Fruit fly (Drosophila melanogaster) whole organism, embryonic: ENCODE measurements around the gene CG8372.
A peak's percentile ranks its signal among the peaks of the same experiment; 100 is the strongest.

Source experiments
- Asciz ChIP-seq: fragments of 200-800 bp; sonication (Bioruptor generic); optimal IDR thresholded peaks from 2 replicates; lab custom pipeline; 2017; ENCODE audit warnings: missing biosample characterization, mild to moderate bottlenecking, missing genetic modification characterization, missing genetic modification reagents
- CG12219 ChIP-seq: fragments of 200-800 bp; sonication (Bioruptor generic); optimal IDR thresholded peaks from 3 replicates; lab custom pipeline; 2018; ENCODE audit warnings: missing biosample characterization, mild to moderate bottlenecking, missing genetic modification characterization
- CG12236 ChIP-seq: fragments of 200-800 bp; sonication (Bioruptor generic); optimal IDR thresholded peaks from 2 replicates; lab custom pipeline; 2016; ENCODE audit warnings: missing biosample characterization, missing genetic modification characterization
- CG12299 ChIP-seq: fragments of 200-800 bp; sonication (Bioruptor generic); optimal IDR thresholded peaks from 2 replicates; lab custom pipeline; 2018; ENCODE audit warnings: missing biosample characterization, mild to moderate bottlenecking, missing genetic modification characterization
- CG12659 ChIP-seq: fragments of 200-800 bp; sonication (Bioruptor generic); optimal IDR thresholded peaks from 3 replicates; lab custom pipeline; 2017; ENCODE audit warnings: mild to moderate bottlenecking, missing biosample characterization, missing genetic modification reagents, missing genetic modification characterization
- CG12744 ChIP-seq: fragments of 200-800 bp; sonication (Bioruptor generic); optimal IDR thresholded peaks from 2 replicates; lab custom pipeline; 2016; ENCODE audit warnings: missing biosample characterization, missing genetic modification characterization
- CG13894 ChIP-seq: fragments of 200-800 bp; sonication (Bioruptor generic); optimal IDR thresholded peaks from 3 replicates; lab custom pipeline; 2018; ENCODE audit warnings: missing biosample characterization, mild to moderate bottlenecking, missing genetic modification characterization, moderate library complexity
- CG15011 ChIP-seq: fragments of 200-800 bp; sonication (Bioruptor generic); optimal IDR thresholded peaks from 3 replicates; lab custom pipeline; 2018; ENCODE audit warnings: missing biosample characterization, mild to moderate bottlenecking, missing genetic modification characterization
- CG17612 ChIP-seq: fragments of 200-800 bp; sonication (Bioruptor generic); IDR thresholded peaks from 2 replicates; pipeline ENCODE4 v1.3.6; 2022; ENCODE audit warnings: missing biosample characterization, missing genetic modification characterization
- CG33213 ChIP-seq: fragments of 200-800 bp; sonication (Bioruptor generic); optimal IDR thresholded peaks from 3 replicates; lab custom pipeline; 2016; ENCODE audit warnings: missing biosample characterization, missing genetic modification characterization
- CG4820 ChIP-seq: fragments of 200-800 bp; sonication (Bioruptor generic); optimal IDR thresholded peaks from 3 replicates; lab custom pipeline; 2016; ENCODE audit warnings: missing biosample characterization, missing genetic modification characterization
- CG6254 ChIP-seq: fragments of 200-800 bp; sonication (Bioruptor generic); optimal IDR thresholded peaks from 3 replicates; lab custom pipeline; 2017; ENCODE audit warnings: mild to moderate bottlenecking, missing biosample characterization, missing genetic modification reagents, missing genetic modification characterization
- CG7271 ChIP-seq: fragments of 200-800 bp; sonication (Bioruptor generic); optimal IDR thresholded peaks from 2 replicates; lab custom pipeline; 2018; ENCODE audit warnings: missing biosample characterization, mild to moderate bottlenecking, missing genetic modification characterization, moderate library complexity
- CG8765 ChIP-seq: fragments of 200-800 bp; sonication (Bioruptor generic); IDR thresholded peaks from 2 replicates; pipeline ENCODE4 v1.3.6; 2022; ENCODE audit warnings: missing biosample characterization, missing genetic modification characterization
- CG9727 ChIP-seq: fragments of 200-800 bp; sonication (Bioruptor generic); optimal IDR thresholded peaks from 3 replicates; lab custom pipeline; 2017; ENCODE audit warnings: missing biosample characterization, mild to moderate bottlenecking, missing genetic modification characterization
- CrebB ChIP-seq: fragments of 200-800 bp; sonication (Bioruptor generic); optimal IDR thresholded peaks from 3 replicates; lab custom pipeline; 2018; ENCODE audit warnings: missing biosample characterization, mild to moderate bottlenecking, missing genetic modification characterization
- Doc3 ChIP-seq: fragments of 200-800 bp; sonication (Bioruptor generic); IDR thresholded peaks from 3 replicates; pipeline ENCODE4 v1.3.6; 2022; ENCODE audit warnings: missing biosample characterization, missing genetic modification characterization; ENCODE audit not compliant: partially characterized antibody
- H15 ChIP-seq: fragments of 200-800 bp; sonication (Bioruptor generic); IDR thresholded peaks from 3 replicates; pipeline ENCODE4 v1.3.6; 2022; ENCODE audit warnings: missing biosample characterization, missing genetic modification characterization
- H2.0 ChIP-seq: fragments of 200-800 bp; sonication (Bioruptor generic); IDR thresholded peaks from 2 replicates; pipeline ENCODE4 v1.3.6; 2022; ENCODE audit warnings: missing biosample characterization, missing genetic modification characterization
- HLH4C ChIP-seq: fragments of 200-800 bp; sonication (Bioruptor generic); IDR thresholded peaks from 3 replicates; pipeline ENCODE4 v1.3.6; 2022; ENCODE audit warnings: missing biosample characterization, missing genetic modification characterization; ENCODE audit not compliant: partially characterized antibody
- Hmx ChIP-seq: fragments of 200-800 bp; sonication (Bioruptor generic); optimal IDR thresholded peaks from 2 replicates; lab custom pipeline; 2016; ENCODE audit warnings: missing biosample characterization, missing genetic modification characterization
- Hr3 ChIP-seq: fragments of 200-800 bp; sonication (Bioruptor generic); optimal IDR thresholded peaks from 3 replicates; lab custom pipeline; 2016; ENCODE audit warnings: missing biosample characterization, missing genetic modification characterization
- NFAT ChIP-seq: fragments of 200-800 bp; sonication (Bioruptor generic); IDR thresholded peaks from 2 replicates; pipeline ENCODE4 v1.3.6; 2022; ENCODE audit warnings: missing biosample characterization, missing genetic modification characterization
- Nf-YA ChIP-seq: fragments of 200-800 bp; sonication (Bioruptor generic); IDR thresholded peaks from 2 replicates; pipeline ENCODE4 v1.3.6; 2022; ENCODE audit warnings: missing biosample characterization, missing genetic modification characterization
- Oli ChIP-seq: fragments of 200-800 bp; sonication (Bioruptor generic); optimal IDR thresholded peaks from 2 replicates; lab custom pipeline; 2018; ENCODE audit warnings: missing biosample characterization, mild to moderate bottlenecking, missing genetic modification characterization, moderate library complexity
- PHDP ChIP-seq: fragments of 200-800 bp; sonication (Bioruptor generic); optimal IDR thresholded peaks from 3 replicates; lab custom pipeline; 2018; ENCODE audit warnings: missing biosample characterization, mild to moderate bottlenecking, missing genetic modification characterization, moderate library complexity
- Rx ChIP-seq: fragments of 200-800 bp; sonication (Bioruptor generic); IDR thresholded peaks from 2 replicates; pipeline ENCODE4 v1.3.6; 2022; ENCODE audit warnings: missing biosample characterization, missing genetic modification characterization
- Sox100B ChIP-seq: fragments of 200-800 bp; sonication (Bioruptor generic); optimal IDR thresholded peaks from 3 replicates; lab custom pipeline; 2018; ENCODE audit warnings: missing biosample characterization, mild to moderate bottlenecking, missing genetic modification characterization
- TFAM ChIP-seq: fragments of 200-800 bp; sonication (Bioruptor generic); optimal IDR thresholded peaks from 2 replicates; lab custom pipeline; 2017; ENCODE audit warnings: missing biosample characterization, missing genetic modification characterization, inconsistent platforms
- Xrp1 ChIP-seq: fragments of 200-800 bp; sonication (Bioruptor generic); IDR thresholded peaks from 2 replicates; pipeline ENCODE4 v1.3.6; 2022; ENCODE audit warnings: missing biosample characterization, missing genetic modification characterization
- bowl ChIP-seq: fragments of 200-800 bp; sonication (Bioruptor generic); IDR thresholded peaks from 2 replicates; pipeline ENCODE4 v1.3.6; 2022; ENCODE audit warnings: missing biosample characterization, missing genetic modification characterization
- chinmo ChIP-seq: fragments of 200-800 bp; sonication (Bioruptor generic); IDR thresholded peaks from 4 replicates; pipeline ENCODE4 v1.3.6; 2022; ENCODE audit warnings: missing biosample characterization, missing genetic modification characterization; ENCODE audit not compliant: partially characterized antibody
- chn ChIP-seq: fragments of 200-800 bp; sonication (Bioruptor generic); optimal IDR thresholded peaks from 2 replicates; lab custom pipeline; 2016; ENCODE audit warnings: missing biosample characterization, missing genetic modification characterization
- danr ChIP-seq: fragments of 200-800 bp; sonication (Bioruptor generic); IDR thresholded peaks from 2 replicates; pipeline ENCODE4 v1.3.6; 2022; ENCODE audit warnings: missing biosample characterization, missing genetic modification characterization
- en ChIP-seq: fragments of 200-800 bp; sonication (Bioruptor generic); optimal IDR thresholded peaks from 2 replicates; lab custom pipeline; 2016; ENCODE audit warnings: missing biosample characterization, missing genetic modification characterization
- gcm ChIP-seq: fragments of 200-800 bp; sonication (Bioruptor generic); optimal IDR thresholded peaks from 2 replicates; lab custom pipeline; 2019; ENCODE audit warnings: missing biosample characterization, mild to moderate bottlenecking, missing genetic modification characterization, moderate library complexity
- gfzf ChIP-seq: fragments of 200-800 bp; sonication (Bioruptor generic); optimal IDR thresholded peaks from 2 replicates; lab custom pipeline; 2016; ENCODE audit warnings: missing biosample characterization, mild to moderate bottlenecking, missing genetic modification characterization, moderate library complexity
- gro ChIP-seq: fragments of 200-800 bp; sonication (Bioruptor generic); optimal IDR thresholded peaks from 2 replicates; lab custom pipeline; 2016; ENCODE audit warnings: missing biosample characterization, missing genetic modification characterization
- gsb-n ChIP-seq: fragments of 200-800 bp; sonication (Bioruptor generic); optimal IDR thresholded peaks from 3 replicates; lab custom pipeline; 2018; ENCODE audit warnings: missing biosample characterization, mild to moderate bottlenecking, missing genetic modification characterization
- ham ChIP-seq: fragments of 200-800 bp; sonication (Bioruptor generic); IDR thresholded peaks from 2 replicates; pipeline ENCODE4 v1.3.6; 2022; ENCODE audit warnings: missing biosample characterization, missing genetic modification characterization
- hb ChIP-seq: fragments of 200-800 bp; sonication (Bioruptor generic); IDR thresholded peaks from 3 replicates; pipeline ENCODE4 v1.3.6; 2022; ENCODE audit warnings: missing biosample characterization, missing genetic modification characterization; ENCODE audit not compliant: partially characterized antibody
- jigr1 ChIP-seq: fragments of 200-800 bp; sonication (Bioruptor generic); IDR thresholded peaks from 3 replicates; pipeline ENCODE4 v1.3.6; 2022; ENCODE audit warnings: missing biosample characterization, missing genetic modification characterization
- jing ChIP-seq: fragments of 200-800 bp; sonication (Bioruptor generic); optimal IDR thresholded peaks from 2 replicates; lab custom pipeline; 2018; ENCODE audit warnings: missing biosample characterization, mild to moderate bottlenecking, missing genetic modification characterization
- ken ChIP-seq: fragments of 200-800 bp; sonication (Bioruptor generic); IDR thresholded peaks from 3 replicates; pipeline ENCODE4 v1.3.6; 2022; ENCODE audit warnings: missing biosample characterization, missing genetic modification characterization
- lab ChIP-seq: fragments of 200-800 bp; sonication (Bioruptor generic); optimal IDR thresholded peaks from 3 replicates; lab custom pipeline; 2017; ENCODE audit warnings: missing biosample characterization, missing genetic modification characterization, mild to moderate bottlenecking, moderate library complexity, missing genetic modification reagents
- maf-S ChIP-seq: fragments of 200-800 bp; sonication (Bioruptor generic); optimal IDR thresholded peaks from 2 replicates; lab custom pipeline; 2016; ENCODE audit warnings: missing biosample characterization, missing genetic modification characterization
- mam ChIP-seq: fragments of 200-800 bp; sonication (Bioruptor generic); optimal IDR thresholded peaks from 3 replicates; lab custom pipeline; 2016; ENCODE audit warnings: missing biosample characterization, missing genetic modification characterization
- mirr ChIP-seq: fragments of 200-800 bp; sonication (Bioruptor generic); optimal IDR thresholded peaks from 3 replicates; lab custom pipeline; 2018; ENCODE audit warnings: missing biosample characterization, mild to moderate bottlenecking, missing genetic modification characterization
- ranshi ChIP-seq: fragments of 200-800 bp; sonication (Bioruptor generic); IDR thresholded peaks from 2 replicates; pipeline ENCODE4 v1.3.6; 2022; ENCODE audit warnings: missing biosample characterization, missing genetic modification characterization
- row ChIP-seq: fragments of 200-800 bp; sonication (Bioruptor generic); IDR thresholded peaks from 3 replicates; pipeline ENCODE4 v1.3.6; 2022; ENCODE audit warnings: missing biosample characterization, missing genetic modification characterization
- toy ChIP-seq: fragments of 200-800 bp; sonication (Bioruptor generic); IDR thresholded peaks from 2 replicates; pipeline ENCODE4 v1.3.6; 2022; ENCODE audit warnings: missing biosample characterization, missing genetic modification characterization
- wdn ChIP-seq: fragments of 200-800 bp; sonication (Bioruptor generic); IDR thresholded peaks from 2 replicates; pipeline ENCODE4 v1.3.6; 2022; ENCODE audit warnings: missing biosample characterization, missing genetic modification characterization

CG8372 gene

dm6 chr2L:8229628-8230027 is 16.9 kb upstream of the CG8372 start (continued):
- TF ChIP-seq maf-S (GFP tag; lab: Kevin White, UChicago) = no peak
- TF ChIP-seq Nf-YA (GFP tag; lab: Robert Waterston, UW) = no peak
- TF ChIP-seq Rx (GFP tag; lab: Robert Waterston, UW) = peak; percentile 19; the same call in 1 of the 2 replicates
- no peak for TF ChIP-seq ham (GFP tag; lab: Robert Waterston, UW)
- no peak for TF ChIP-seq Hmx (GFP tag; lab: Kevin White, UChicago)
- TF ChIP-seq CG7271 (tag; lab: Kevin White, UChicago) = no peak
- TF ChIP-seq NFAT (GFP tag; lab: Robert Waterston, UW) = no peak
- TF ChIP-seq CG12236 (GFP tag; lab: Kevin White, UChicago) = no peak
- TF ChIP-seq H15 (GFP tag; lab: Robert Waterston, UW) = peak; percentile 37; the same call in 2 of the 3 replicates
- TF ChIP-seq Doc3 = no peak
- peak; percentile 70 for TF ChIP-seq row (GFP tag; lab: Robert Waterston, UW)
- TF ChIP-seq CG8765 (GFP tag; lab: Robert Waterston, UW) = no peak
- no peak for TF ChIP-seq jing (GFP tag; lab: Kevin White, UChicago)
- no peak for TF ChIP-seq ken
- TF ChIP-seq gsb-n (tag; lab: Kevin White, UChicago) = no peak
- TF ChIP-seq CG12659 = no peak
- TF ChIP-seq Hr3 (GFP tag; lab: Kevin White, UChicago) = no peak
- no peak for TF ChIP-seq gcm (GFP tag; lab: Kevin White, UChicago)
- no peak for TF ChIP-seq toy
- TF ChIP-seq Xrp1 = peak; percentile 71; the same call in 1 of the 2 replicates
- peak; percentile 31 for TF ChIP-seq Oli
- TF ChIP-seq gfzf (GFP tag; lab: Kevin White, UChicago) = no peak
- TF ChIP-seq CrebB = no peak
- no peak for TF ChIP-seq CG33213 (GFP tag; lab: Kevin White, UChicago)
- TF ChIP-seq ranshi (GFP tag; lab: Robert Waterston, UW) = no peak
- TF ChIP-seq jigr1 (GFP tag; lab: Robert Waterston, UW) = no peak
- no peak for TF ChIP-seq CG12299
- TF ChIP-seq CG17612 (GFP tag; lab: Robert Waterston, UW) = no peak
- no peak for TF ChIP-seq gro (GFP tag; lab: Kevin White, UChicago)
- no peak for TF ChIP-seq TFAM
- TF ChIP-seq PHDP (tag; lab: Kevin White, UChicago) = no peak
- no peak for TF ChIP-seq bowl (GFP tag; lab: Robert Waterston, UW)
- no peak for TF ChIP-seq HLH4C (GFP tag; lab: Robert Waterston, UW)
- TF ChIP-seq chn (GFP tag; lab: Kevin White, UChicago) = peak; percentile 14
- TF ChIP-seq mam (GFP tag; lab: Kevin White, UChicago) = peak; percentile 14
- TF ChIP-seq wdn (GFP tag; lab: Robert Waterston, UW) = peak; percentile 36; the same call in 1 of the 2 replicates
- TF ChIP-seq CG15011 = no peak
- no peak for TF ChIP-seq mirr
- no peak for TF ChIP-seq Sox100B (GFP tag; lab: Kevin White, UChicago)
- TF ChIP-seq CG12219 (GFP tag; lab: Kevin White, UChicago) = no peak
- TF ChIP-seq CG12744 (GFP tag; lab: Kevin White, UChicago) = no peak
- no peak for TF ChIP-seq H2.0 (GFP tag; lab: Robert Waterston, UW)
- no peak for TF ChIP-seq CG4820
- peak; percentile 3 for TF ChIP-seq CG6254 (GFP tag; lab: Kevin White, UChicago)
- TF ChIP-seq lab (GFP tag; lab: Kevin White, UChicago) = no peak
- no peak for TF ChIP-seq CG13894
- no peak for TF ChIP-seq danr (GFP tag; lab: Robert Waterston, UW)
- TF ChIP-seq chinmo (GFP tag; lab: Robert Waterston, UW) = no peak
- TF ChIP-seq hb (GFP tag; lab: Robert Waterston, UW) = no peak
- TF ChIP-seq Asciz = no peak
- no peak for TF ChIP-seq en (GFP tag; lab: Kevin White, UChicago)
- peak; percentile 41 for TF ChIP-seq CG9727
